Worm (Caenorhabditis elegans) whole organism, young adult: ENCODE data around the gene ric-8.

ENCODE experiments used
- B0261.1 ChIP-seq: sonication (generic microtip); optimal IDR thresholded peaks from 2 replicates; lab custom pipeline; 2016; ENCODE audit warnings: mild to moderate bottlenecking, missing genetic modification characterization, moderate library complexity, missing compliant biosample characterization
- B0336.3 ChIP-seq: fragments of 200-800 bp; sonication (Bioruptor generic); IDR thresholded peaks from 2 replicates; pipeline ENCODE4 v1.3.6; 2022; ENCODE audit warnings: missing genetic modification characterization, missing compliant biosample characterization
- D2030.7 ChIP-seq: fragments of 200-800 bp; sonication (Bioruptor generic); IDR thresholded peaks from 2 replicates; pipeline ENCODE4 v1.3.6; 2022; ENCODE audit warnings: missing genetic modification reagents, missing genetic modification characterization, missing compliant biosample characterization
- F22D6.2 ChIP-seq: sonication (generic microtip); optimal IDR thresholded peaks from 2 replicates; lab custom pipeline; 2016; ENCODE audit warnings: mild to moderate bottlenecking, missing genetic modification characterization, missing compliant biosample characterization
- F39B2.1 ChIP-seq: fragments of 200-800 bp; sonication (Bioruptor generic); IDR thresholded peaks from 2 replicates; pipeline ENCODE4 v1.3.6; 2022; ENCODE audit warnings: missing genetic modification reagents, missing genetic modification characterization, missing compliant biosample characterization
- F49E8.2 ChIP-seq: sonication (generic microtip); optimal IDR thresholded peaks from 3 replicates; lab custom pipeline; 2017; ENCODE audit warnings: missing genetic modification characterization, mild to moderate bottlenecking, missing compliant biosample characterization, antibody characterized with exemption, moderate library complexity; ENCODE audit not compliant: insufficient read depth
- F57C9.4 ChIP-seq: sonication (generic microtip); optimal IDR thresholded peaks from 2 replicates; lab custom pipeline; 2017; ENCODE audit warnings: mild to moderate bottlenecking, missing genetic modification characterization, missing compliant biosample characterization
- T07F8.4 ChIP-seq: sonication (generic microtip); optimal IDR thresholded peaks from 2 replicates; lab custom pipeline; 2016; ENCODE audit warnings: mild to moderate bottlenecking, missing genetic modification characterization, moderate library complexity, missing compliant biosample characterization
- ama-1 ChIP-seq, 3 experiments: fragments of 150-350 bp in 1 of 3; sonication (generic microtip) in 2 of 3; optimal IDR thresholded peaks; 2 replicates each; lab custom pipeline; 2014 to 2018; ENCODE audit warnings: missing biosample characterization in 2 of 3, missing genetic modification characterization in 2 of 3, missing genetic modification reagents in 2 of 3
- athp-1 ChIP-seq: sonication (generic microtip); optimal IDR thresholded peaks from 2 replicates; lab custom pipeline; 2017; ENCODE audit warnings: mild to moderate bottlenecking, missing genetic modification characterization, missing compliant biosample characterization
- attf-5 ChIP-seq: fragments of 200-800 bp; sonication (Bioruptor generic); optimal IDR thresholded peaks from 2 replicates; lab custom pipeline; 2018; ENCODE audit warnings: mild to moderate bottlenecking, missing genetic modification characterization, missing compliant biosample characterization
- attf-6 ChIP-seq: fragments of 200-800 bp; sonication (Bioruptor generic); IDR thresholded peaks from 2 replicates; pipeline ENCODE4 v1.3.6; 2022; ENCODE audit warnings: missing genetic modification reagents, missing genetic modification characterization, missing compliant biosample characterization
- ceh-27 ChIP-seq: fragments of 200-800 bp; sonication (Bioruptor generic); optimal IDR thresholded peaks from 2 replicates; lab custom pipeline; 2018; ENCODE audit warnings: mild to moderate bottlenecking, missing genetic modification characterization, moderate library complexity, missing compliant biosample characterization
- ceh-58 ChIP-seq: fragments of 200-800 bp; sonication (Bioruptor generic); IDR thresholded peaks from 2 replicates; pipeline ENCODE4 v1.3.6; 2022; ENCODE audit warnings: missing genetic modification characterization, missing compliant biosample characterization
- ceh-79 ChIP-seq: sonication (generic microtip); optimal IDR thresholded peaks from 2 replicates; lab custom pipeline; 2017; ENCODE audit warnings: mild to moderate bottlenecking, missing genetic modification characterization, missing compliant biosample characterization
- die-1 ChIP-seq: sonication (generic microtip); optimal IDR thresholded peaks from 2 replicates; lab custom pipeline; 2016; ENCODE audit warnings: missing genotype, mild to moderate bottlenecking, missing genetic modification characterization, missing compliant biosample characterization
- dox-1 ChIP-seq: fragments of 200-800 bp; sonication (Bioruptor generic); IDR thresholded peaks from 2 replicates; pipeline ENCODE4 v1.3.6; 2022; ENCODE audit warnings: missing genetic modification reagents, missing genetic modification characterization, missing compliant biosample characterization
- egl-44 ChIP-seq: fragments of 200-800 bp; sonication (Bioruptor generic); IDR thresholded peaks from 2 replicates; pipeline ENCODE4 v1.3.6; 2022; ENCODE audit warnings: missing genetic modification reagents, missing genetic modification characterization, missing compliant biosample characterization
- ekl-4 ChIP-seq: fragments of 200-800 bp; sonication (Bioruptor generic); IDR thresholded peaks from 2 replicates; pipeline ENCODE4 v1.3.6; 2022; ENCODE audit warnings: missing genetic modification reagents, missing genetic modification characterization, missing compliant biosample characterization
- fkh-3 ChIP-seq: sonication (generic microtip); optimal IDR thresholded peaks from 2 replicates; lab custom pipeline; 2016; ENCODE audit warnings: mild to moderate bottlenecking, missing genetic modification characterization, missing compliant biosample characterization
- hmg-20 ChIP-seq: fragments of 200-800 bp; sonication (Bioruptor generic); IDR thresholded peaks from 2 replicates; pipeline ENCODE4 v1.3.6; 2022; ENCODE audit warnings: missing genetic modification reagents, missing genetic modification characterization, missing compliant biosample characterization
- hrde-1 ChIP-seq: sonication (generic microtip); optimal IDR thresholded peaks from 2 replicates; lab custom pipeline; 2016; ENCODE audit warnings: missing genetic modification characterization, mild to moderate bottlenecking, missing compliant biosample characterization, moderate library complexity, missing genotype, missing genetic modification reagents, borderline replicate concordance
- lag-1 ChIP-seq: fragments of 200-800 bp; sonication (Bioruptor generic); IDR thresholded peaks from 2 replicates; pipeline ENCODE4 v1.3.6; 2022; ENCODE audit warnings: missing genetic modification reagents, missing genetic modification characterization, missing compliant biosample characterization
- let-607 ChIP-seq, 2 experiments: fragments of 200-800 bp in 1 of 2; sonication (Bioruptor generic) in 1 of 2; sonication (generic microtip) in 1 of 2; optimal IDR thresholded peaks; 2 replicates each; lab custom pipeline; 2016 to 2018; ENCODE audit warnings: mild to moderate bottlenecking in 2 of 2, missing compliant biosample characterization in 2 of 2, missing genetic modification characterization in 2 of 2, moderate library complexity in 2 of 2, missing genotype in 1 of 2
- lin-26 ChIP-seq: fragments of 200-800 bp; sonication (Bioruptor generic); IDR thresholded peaks from 2 replicates; pipeline ENCODE4 v1.3.6; 2022; ENCODE audit warnings: missing genetic modification reagents, missing genetic modification characterization, missing compliant biosample characterization
- lin-35 ChIP-seq, 3 experiments: fragments of 150-350 bp in 2 of 3; sonication (generic microtip) in 1 of 3; optimal IDR thresholded peaks; 2 replicates each; lab custom pipeline; 2014 to 2018; ENCODE audit warnings: missing biosample characterization in 3 of 3, missing genetic modification characterization in 3 of 3, missing genetic modification reagents in 3 of 3
- lin-40 ChIP-seq: sonication (generic microtip); optimal IDR thresholded peaks from 2 replicates; lab custom pipeline; 2016; ENCODE audit warnings: missing genetic modification characterization, mild to moderate bottlenecking, missing compliant biosample characterization, missing genotype, missing genetic modification reagents
- lsl-1 ChIP-seq: fragments of 200-800 bp; sonication (Bioruptor generic); optimal IDR thresholded peaks from 2 replicates; lab custom pipeline; 2018; ENCODE audit warnings: mild to moderate bottlenecking, missing genetic modification characterization, moderate library complexity, missing compliant biosample characterization
- lsy-27 ChIP-seq: sonication (generic microtip); optimal IDR thresholded peaks from 2 replicates; lab custom pipeline; 2017; ENCODE audit warnings: missing genetic modification characterization, mild to moderate bottlenecking, missing compliant biosample characterization, antibody characterized with exemption, missing genotype, borderline replicate concordance; ENCODE audit not compliant: insufficient read depth
- madf-10 ChIP-seq: sonication (generic microtip); optimal IDR thresholded peaks from 2 replicates; lab custom pipeline; 2016; ENCODE audit warnings: mild to moderate bottlenecking, missing genetic modification characterization, missing compliant biosample characterization
- madf-3 ChIP-seq: fragments of 200-800 bp; sonication (Bioruptor generic); IDR thresholded peaks from 2 replicates; pipeline ENCODE4 v1.3.6; 2022; ENCODE audit warnings: missing genetic modification reagents, missing genetic modification characterization, missing compliant biosample characterization
- madf-6 ChIP-seq: fragments of 200-800 bp; sonication (Bioruptor generic); IDR thresholded peaks from 2 replicates; pipeline ENCODE4 v1.3.6; 2022; ENCODE audit warnings: missing genetic modification reagents, missing genetic modification characterization, missing compliant biosample characterization
- mcd-1 ChIP-seq: fragments of 200-800 bp; sonication (Bioruptor generic); IDR thresholded peaks from 2 replicates; pipeline ENCODE4 v1.3.6; 2022; ENCODE audit warnings: missing genetic modification reagents, missing genetic modification characterization, missing compliant biosample characterization
- nfyb-1 ChIP-seq: fragments of 200-800 bp; sonication (Bioruptor generic); IDR thresholded peaks from 2 replicates; pipeline ENCODE4 v1.3.6; 2022; ENCODE audit warnings: missing genetic modification reagents, missing genetic modification characterization, missing compliant biosample characterization
- nhr-120 ChIP-seq: fragments of 200-800 bp; sonication (Bioruptor generic); IDR thresholded peaks from 2 replicates; pipeline ENCODE4 v1.3.6; 2022; ENCODE audit warnings: missing genetic modification characterization, missing compliant biosample characterization
- pha-4 ChIP-seq: fragments of 150-350 bp; sonication (generic microtip); optimal IDR thresholded peaks from 2 replicates; lab custom pipeline; 2014; ENCODE audit warnings: missing biosample characterization, missing genetic modification reagents, missing genetic modification characterization
- rec-8 ChIP-seq, 2 experiments: sonication (generic microtip); optimal IDR thresholded peaks; 2 replicates each; lab custom pipeline; 2016; ENCODE audit warnings: mild to moderate bottlenecking in 2 of 2, missing genetic modification characterization in 2 of 2, missing genetic modification reagents in 2 of 2, missing genotype in 2 of 2, missing biosample characterization in 1 of 2, missing compliant biosample characterization in 1 of 2, moderate library complexity in 1 of 2
- repo-1 ChIP-seq: sonication (generic microtip); optimal IDR thresholded peaks from 2 replicates; lab custom pipeline; 2017; ENCODE audit warnings: mild to moderate bottlenecking, missing genetic modification characterization, missing compliant biosample characterization
- rpc-1 ChIP-seq, 2 experiments: fragments of 150-350 bp in 1 of 2; sonication (generic microtip) in 1 of 2; optimal IDR thresholded peaks; 2 replicates each; lab custom pipeline; 2014 to 2018; ENCODE audit warnings: missing biosample characterization in 1 of 2, missing genetic modification characterization in 1 of 2, missing genetic modification reagents in 1 of 2, missing genotype in 1 of 2
- snpc-3.4 ChIP-seq: sonication (generic microtip); optimal IDR thresholded peaks from 2 replicates; lab custom pipeline; 2017; ENCODE audit warnings: missing genetic modification characterization, mild to moderate bottlenecking, missing compliant biosample characterization, antibody characterized with exemption, moderate library complexity, missing genotype, missing genetic modification reagents
- tbp1 ChIP-seq: fragments of 200-800 bp; sonication (Bioruptor generic); optimal IDR thresholded peaks from 2 replicates; lab custom pipeline; 2018; ENCODE audit warnings: mild to moderate bottlenecking, missing genetic modification characterization, missing compliant biosample characterization
- tlf-1 ChIP-seq: fragments of 200-800 bp; sonication (Bioruptor generic); optimal IDR thresholded peaks from 2 replicates; lab custom pipeline; 2018; ENCODE audit warnings: mild to moderate bottlenecking, missing genetic modification characterization, missing compliant biosample characterization
- unc-62 ChIP-seq: fragments of 150-350 bp; optimal IDR thresholded peaks from 2 replicates; lab custom pipeline; 2014; ENCODE audit warnings: missing biosample characterization, missing genetic modification reagents, missing genetic modification characterization
- zfh-2 ChIP-seq: fragments of 200-800 bp; sonication (Bioruptor generic); conservative IDR thresholded peaks from 2 replicates; pipeline ENCODE4 v1.3.6; 2022; ENCODE audit warnings: missing genetic modification reagents, missing genetic modification characterization, missing compliant biosample characterization
- ztf-25 ChIP-seq: fragments of 200-800 bp; sonication (Bioruptor generic); IDR thresholded peaks from 2 replicates; pipeline ENCODE4 v1.3.6; 2022; ENCODE audit warnings: missing genetic modification reagents, missing genetic modification characterization, missing compliant biosample characterization

Gene ric-8

DNA sequence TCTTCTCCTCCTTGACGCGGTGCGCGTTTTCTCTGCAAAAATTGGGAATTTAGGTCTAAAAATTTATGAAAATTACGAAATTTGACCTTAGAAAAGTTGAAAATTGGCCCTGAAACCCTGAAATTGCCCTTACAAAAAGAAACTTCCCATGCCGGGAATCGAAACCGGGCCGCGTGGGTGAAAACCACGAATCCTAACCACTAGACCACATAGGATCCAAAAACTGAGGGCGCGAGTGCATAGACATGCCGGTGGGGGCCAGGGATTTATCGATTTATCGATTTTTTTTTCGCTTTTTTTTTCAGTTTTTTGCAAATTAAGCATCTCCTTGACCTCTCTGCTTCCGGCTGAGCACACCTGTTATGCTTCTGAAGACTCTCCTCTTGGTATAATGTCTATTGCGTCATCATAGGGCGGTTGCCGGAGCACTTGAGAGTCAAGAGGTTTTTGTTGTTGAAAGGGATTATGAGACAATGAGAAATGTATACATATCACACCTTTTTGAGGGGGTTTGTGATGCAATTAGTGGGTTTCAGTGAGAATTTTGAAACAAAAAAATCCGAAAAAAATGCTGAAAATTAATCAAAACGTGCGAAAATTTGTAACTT lies 3.0 kb upstream of the ric-8 start (continued):
- TF ChIP-seq D2030.7, result peak; percentile 43; the same call in 1 of the 2 replicates
- TF ChIP-seq dox-1, result peak; percentile 79
- TF ChIP-seq snpc-3.4 (tag; lab: Kevin White, UChicago), result peak; percentile 42
- TF ChIP-seq lin-26 (GFP tag; lab: Robert Waterston, UW), result peak; percentile 83
- TF ChIP-seq rec-8 (tag; optimal IDR thresholded peaks at IDR 0.05; lab: Kevin White, UChicago), result no peak
- TF ChIP-seq lsy-27 (tag; lab: Kevin White, UChicago), result peak; percentile 24
- no peak for TF ChIP-seq ceh-27 (GFP tag; lab: Kevin White, UChicago)
- TF ChIP-seq hrde-1 (tag; lab: Kevin White, UChicago), result no peak
- TF ChIP-seq ekl-4, result peak; percentile 65
- peak; percentile 21 for TF ChIP-seq fkh-3 (tag; lab: Kevin White, UChicago)
- TF ChIP-seq tlf-1, result peak; percentile 23
- TF ChIP-seq rpc-1 (optimal IDR thresholded peaks at IDR 0.05; lab: Kevin White, UChicago), result peak; percentile 81
- TF ChIP-seq rpc-1 (tag; optimal IDR thresholded peaks at IDR 0.05; lab: Kevin White, UChicago), result peak; percentile 77
- TF ChIP-seq nhr-120 (GFP tag; lab: Robert Waterston, UW), result 0 out of 2 replicates have a peak, but pooled peaks have one; percentile 43
- peak; percentile 19 for TF ChIP-seq lsl-1 (GFP tag; lab: Kevin White, UChicago)
- TF ChIP-seq repo-1 (tag; lab: Kevin White, UChicago), result peak; percentile 42
- 0 out of 2 replicates have a peak, but pooled peaks have one; percentile 27 for TF ChIP-seq hmg-20 (GFP tag; lab: Robert Waterston, UW)
- TF ChIP-seq madf-10, result peak; percentile 19
- TF ChIP-seq madf-3, result 0 out of 2 replicates have a peak, but pooled peaks have one; percentile 17
- peak; percentile 65 for TF ChIP-seq B0336.3
- peak; percentile 61 for TF ChIP-seq madf-6 (GFP tag; lab: Robert Waterston, UW)
- TF ChIP-seq egl-44 (GFP tag; lab: Robert Waterston, UW), result peak; percentile 58; the same call in 1 of the 2 replicates
- TF ChIP-seq F22D6.2 (tag; lab: Kevin White, UChicago), result no peak
- TF ChIP-seq athp-1, result peak; percentile 66
- peak in 1 of 2 experiments; percentile 55 for TF ChIP-seq let-607 (tag; optimal IDR thresholded peaks at IDR 0.05; lab: Kevin White, UChicago)
- 0 out of 2 replicates have a peak, but pooled peaks have one; percentile 33 for TF ChIP-seq attf-6 (GFP tag; lab: Robert Waterston, UW)
- peak; percentile 58 for TF ChIP-seq lin-40
- TF ChIP-seq mcd-1, result peak; percentile 71
- TF ChIP-seq tbp1 (GFP tag; lab: Kevin White, UChicago), result peak; percentile 97
- TF ChIP-seq lag-1 (GFP tag; lab: Robert Waterston, UW), result no peak
- TF ChIP-seq F39B2.1 (GFP tag; lab: Robert Waterston, UW), result no peak
- peak; percentile 88 for TF ChIP-seq B0261.1
- peak; percentile 57 for TF ChIP-seq die-1 (tag; lab: Kevin White, UChicago)
- TF ChIP-seq ceh-79, result peak; percentile 7
- 0 out of 2 replicates have a peak, but pooled peaks have one; percentile 30 for TF ChIP-seq ceh-58 (GFP tag; lab: Robert Waterston, UW)
- peak; percentile 70 for TF ChIP-seq F49E8.2 (tag; lab: Kevin White, UChicago)
- TF ChIP-seq unc-62, result no peak
- peak; percentile 54 for TF ChIP-seq attf-5 (GFP tag; lab: Kevin White, UChicago)
- TF ChIP-seq ama-1 (optimal IDR thresholded peaks at IDR 0.05; lab: Kevin White, UChicago), result no peak
- TF ChIP-seq ama-1 (GFP tag; optimal IDR thresholded peaks at IDR 0.05; lab: Kevin White, UChicago), result peak in 1 of 2 experiments; percentile 70
- TF ChIP-seq lin-35 (GFP tag; optimal IDR thresholded peaks at IDR 0.05; lab: Kevin White, UChicago), result peak in 1 of 3 experiments; percentile 59
- peak; percentile 17 for TF ChIP-seq T07F8.4 (tag; lab: Kevin White, UChicago)
- no peak for TF ChIP-seq F57C9.4
- TF ChIP-seq nfyb-1 (GFP tag; lab: Robert Waterston, UW), result peak; percentile 91
- TF ChIP-seq pha-4, result no peak
- TF ChIP-seq ztf-25 (GFP tag; lab: Robert Waterston, UW), result no peak
- 0 out of 2 replicates have a peak, but pooled peaks have one; percentile 34 for TF ChIP-seq zfh-2 (GFP tag; lab: Robert Waterston, UW)
